Fruit fly (Drosophila melanogaster) Kc167 (cell line): ENCODE measurements around the gene CG6052.

Experiments used
- Sin3A ChIP-seq: fragments of >200 bp; optimal IDR thresholded peaks from 2 replicates; lab custom pipeline; 2018; ENCODE audit warnings: missing external identifiers
- h ChIP-seq: fragments of >200 bp; optimal IDR thresholded peaks from 3 replicates; lab custom pipeline; 2018; ENCODE audit warnings: missing external identifiers
- psq ChIP-seq: fragments of >200 bp; optimal IDR thresholded peaks from 2 replicates; lab custom pipeline; 2017; ENCODE audit warnings: missing external identifiers

DNA sequence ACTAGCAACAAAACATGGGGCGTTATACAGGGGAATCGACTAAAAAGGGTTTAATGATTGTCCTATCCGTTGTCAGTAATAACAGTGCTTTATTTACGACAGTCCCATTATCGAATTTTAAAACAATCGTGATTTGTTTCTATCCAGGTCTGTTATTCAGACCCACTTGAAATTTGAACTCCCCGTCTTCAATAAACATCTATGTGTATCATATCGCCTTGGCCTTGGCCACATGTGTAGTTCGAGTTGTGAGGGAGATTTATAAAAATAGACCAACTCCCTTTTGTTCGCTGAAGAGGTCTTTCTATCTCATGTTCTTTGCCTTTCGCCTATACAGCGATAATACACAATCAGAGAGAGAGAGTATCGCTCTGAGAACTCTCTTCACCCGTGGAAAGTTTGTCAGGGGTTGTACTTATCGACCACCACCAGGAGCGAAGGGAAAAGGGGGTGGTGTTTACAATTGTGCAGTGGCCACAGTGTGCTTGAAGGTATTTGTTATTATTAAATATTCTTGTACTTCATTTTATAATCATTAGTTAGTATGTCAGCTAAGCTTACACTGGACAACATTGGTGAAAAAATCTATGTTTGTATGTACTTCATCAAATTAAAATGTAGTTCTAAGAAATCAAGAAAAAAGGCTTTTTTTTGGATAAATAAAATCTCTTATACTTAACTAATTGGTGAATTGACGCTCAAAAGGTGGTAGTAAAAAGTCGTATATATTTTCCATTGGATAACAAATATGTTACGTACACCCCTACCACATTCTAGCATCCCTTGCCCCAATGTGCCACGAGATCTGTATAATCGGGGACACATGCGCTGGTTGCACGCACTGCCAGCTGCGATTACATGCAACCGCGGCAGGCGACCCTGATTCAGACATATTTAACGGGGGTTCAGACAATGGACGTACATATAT lies 28.2 kb upstream of the CG6052 start:
- no peak for TF ChIP-seq psq (lab: Kevin White, UChicago)
- no peak for TF ChIP-seq Sin3A (lab: Kevin White, UChicago)
- TF ChIP-seq h (lab: Kevin White, UChicago) = no peak
